Worm (Caenorhabditis elegans) whole organism, mixed stage, embryonic: ENCODE measurements around the gene E_BE45912.2.

Experiments
- M03D4.4 ChIP-seq: sonication (generic microtip); optimal IDR thresholded peaks from 2 replicates; lab custom pipeline; 2017; ENCODE audit warnings: mild to moderate bottlenecking, missing genetic modification characterization, missing compliant biosample characterization
- bed-3 ChIP-seq: fragments of 200-800 bp; sonication (Bioruptor generic); optimal IDR thresholded peaks from 3 replicates; lab custom pipeline; 2018; ENCODE audit warnings: mild to moderate bottlenecking, missing genetic modification characterization, moderate library complexity, missing compliant biosample characterization
- blmp-1 ChIP-seq: fragments of 150-350 bp; optimal IDR thresholded peaks from 2 replicates; lab custom pipeline; 2014; ENCODE audit warnings: missing biosample characterization, missing genetic modification characterization
- ceh-39 ChIP-seq: fragments of 150-350 bp; optimal IDR thresholded peaks from 2 replicates; lab custom pipeline; 2014; ENCODE audit warnings: missing biosample characterization, missing genetic modification characterization
- ceh-83 ChIP-seq: fragments of 200-800 bp; sonication (Bioruptor generic); optimal IDR thresholded peaks from 2 replicates; lab custom pipeline; 2018; ENCODE audit warnings: mild to moderate bottlenecking, missing genetic modification characterization, missing compliant biosample characterization
- ces-1 ChIP-seq: fragments of 150-350 bp; optimal IDR thresholded peaks from 2 replicates; lab custom pipeline; 2014; ENCODE audit warnings: missing biosample characterization, missing genetic modification reagents, missing genetic modification characterization
- cnd-1 ChIP-seq: fragments of 200-800 bp; sonication (Bioruptor generic); optimal IDR thresholded peaks from 2 replicates; lab custom pipeline; 2018; ENCODE audit warnings: mild to moderate bottlenecking, missing genetic modification characterization, missing compliant biosample characterization
- flh-1 ChIP-seq: fragments of 200-800 bp; sonication (Bioruptor generic); optimal IDR thresholded peaks from 2 replicates; lab custom pipeline; 2018; ENCODE audit warnings: mild to moderate bottlenecking, missing genetic modification characterization, moderate library complexity, missing compliant biosample characterization
- ham-2 ChIP-seq: fragments of 200-800 bp; sonication (Bioruptor generic); optimal IDR thresholded peaks from 2 replicates; lab custom pipeline; 2018; ENCODE audit warnings: mild to moderate bottlenecking, missing genetic modification characterization, missing compliant biosample characterization
- lin-13 ChIP-seq: fragments of 150-350 bp; optimal IDR thresholded peaks from 2 replicates; lab custom pipeline; 2014; ENCODE audit warnings: missing biosample characterization, missing genetic modification characterization
- nhr-12 ChIP-seq: fragments of 150-350 bp; optimal IDR thresholded peaks from 2 replicates; lab custom pipeline; 2014; ENCODE audit warnings: missing biosample characterization, missing genetic modification characterization
- nhr-76 ChIP-seq: sonication (generic microtip); optimal IDR thresholded peaks from 2 replicates; lab custom pipeline; 2017; ENCODE audit warnings: missing biosample characterization, missing genetic modification characterization
- unc-120 ChIP-seq: sonication (generic microtip); optimal IDR thresholded peaks from 2 replicates; lab custom pipeline; 2017; ENCODE audit warnings: missing genetic modification characterization, missing compliant biosample characterization; ENCODE audit not compliant: poor library complexity, severe bottlenecking
- unc-62 ChIP-seq: fragments of 150-350 bp; optimal IDR thresholded peaks from 2 replicates; lab custom pipeline; 2014; ENCODE audit warnings: missing biosample characterization, missing genetic modification reagents, missing genetic modification characterization
- zip-8 ChIP-seq: fragments of 150-350 bp; optimal IDR thresholded peaks from 2 replicates; lab custom pipeline; 2014; ENCODE audit warnings: missing biosample characterization, missing genetic modification characterization

Gene E_BE45912.2

ce11 chrIII:981960-982359 lies 48.9 kb downstream of the E_BE45912.2 start (continued):
- TF ChIP-seq ceh-39 (tag; lab: Kevin White, UChicago) (no peak), ces-1 (GFP tag; lab: Kevin White, UChicago) (peak; percentile 69)

- no peak for TF ChIP-seq zip-8 (tag; lab: Kevin White, UChicago)
- TF ChIP-seq M03D4.4 (tag; lab: Kevin White, UChicago): no peak
- TF ChIP-seq flh-1 (GFP tag; lab: Kevin White, UChicago): no peak
- TF ChIP-seq cnd-1 (tag; lab: Kevin White, UChicago): no peak
- TF ChIP-seq unc-120 (tag; lab: Kevin White, UChicago): no peak
- no peak for TF ChIP-seq ceh-83
- no peak for TF ChIP-seq nhr-12 (tag; lab: Kevin White, UChicago)
- no peak for TF ChIP-seq ces-1 (GFP tag; lab: Kevin White, UChicago)
- TF ChIP-seq unc-62: no peak
- TF ChIP-seq ceh-39 (tag; lab: Kevin White, UChicago): no peak
- no peak for TF ChIP-seq blmp-1 (tag; lab: Kevin White, UChicago)
- TF ChIP-seq ham-2 (GFP tag; lab: Kevin White, UChicago): no peak
- TF ChIP-seq lin-13: no peak
- TF ChIP-seq bed-3 (GFP tag; lab: Kevin White, UChicago): no peak
- no peak for TF ChIP-seq nhr-76 (tag; lab: Kevin White, UChicago)
- TF ChIP-seq, all 35 proteins: peak for 0
These were observed 52.0 kb downstream of the E_BE45912.2 start for ce11 chrIII:978889-979288.
